Worm (Caenorhabditis elegans) whole organism, young adult: Measurements from ENCODE around the gene srh-42.

Experiments
- B0019.2 ChIP-seq: fragments of 200-800 bp; sonication (Bioruptor generic); conservative IDR thresholded peaks from 2 replicates; pipeline ENCODE4 v1.3.6; 2022; ENCODE audit warnings: missing genetic modification reagents, missing genetic modification characterization, missing compliant biosample characterization
- F22D6.2 ChIP-seq: sonication (generic microtip); optimal IDR thresholded peaks from 2 replicates; lab custom pipeline; 2016; ENCODE audit warnings: mild to moderate bottlenecking, missing genetic modification characterization, missing compliant biosample characterization
- F23B12.7 ChIP-seq: sonication (generic microtip); optimal IDR thresholded peaks from 2 replicates; lab custom pipeline; 2017; ENCODE audit warnings: missing genetic modification characterization, mild to moderate bottlenecking, missing compliant biosample characterization, antibody characterized with exemption, moderate library complexity; ENCODE audit not compliant: insufficient read depth
- F55B11.4 ChIP-seq: sonication (generic microtip); optimal IDR thresholded peaks from 2 replicates; lab custom pipeline; 2016; ENCODE audit warnings: missing compliant biosample characterization, missing genetic modification characterization, borderline replicate concordance; ENCODE audit not compliant: insufficient read depth
- F57A8.1 ChIP-seq: fragments of 200-800 bp; sonication (Bioruptor generic); optimal IDR thresholded peaks from 2 replicates; lab custom pipeline; 2018; ENCODE audit warnings: mild to moderate bottlenecking, missing genetic modification characterization, moderate library complexity, missing compliant biosample characterization
- K11D2.4 ChIP-seq: fragments of 200-800 bp; sonication (Bioruptor generic); IDR thresholded peaks from 2 replicates; pipeline ENCODE4 v1.3.6; 2022; ENCODE audit warnings: missing genetic modification reagents, missing genetic modification characterization, missing compliant biosample characterization
- T07F8.4 ChIP-seq: sonication (generic microtip); optimal IDR thresholded peaks from 2 replicates; lab custom pipeline; 2016; ENCODE audit warnings: mild to moderate bottlenecking, missing genetic modification characterization, moderate library complexity, missing compliant biosample characterization
- Y53F4B.3 ChIP-seq: fragments of 200-800 bp; sonication (Bioruptor generic); IDR thresholded peaks from 2 replicates; pipeline ENCODE4 v1.3.6; 2022; ENCODE audit warnings: missing genetic modification reagents, missing genetic modification characterization, missing compliant biosample characterization
- Y56A3A.18 ChIP-seq: fragments of 200-800 bp; sonication (Bioruptor generic); IDR thresholded peaks from 2 replicates; pipeline ENCODE4 v1.3.6; 2022; ENCODE audit warnings: missing genetic modification reagents, missing genetic modification characterization, missing compliant biosample characterization
- Y79H2A.3 ChIP-seq: fragments of 200-800 bp; sonication (Bioruptor generic); conservative IDR thresholded peaks from 2 replicates; pipeline ENCODE4 v1.3.6; 2022; ENCODE audit warnings: missing genetic modification reagents, missing genetic modification characterization, missing compliant biosample characterization
- akir-1 ChIP-seq: fragments of 200-800 bp; sonication (Bioruptor generic); optimal IDR thresholded peaks from 2 replicates; lab custom pipeline; 2018; ENCODE audit warnings: mild to moderate bottlenecking, missing genetic modification characterization, moderate library complexity, missing compliant biosample characterization
- aptf-3 ChIP-seq: fragments of 200-800 bp; sonication (Bioruptor generic); IDR thresholded peaks from 2 replicates; pipeline ENCODE4 v1.3.6; 2022; ENCODE audit warnings: missing genetic modification characterization, missing compliant biosample characterization
- atf-7 ChIP-seq: sonication (generic microtip); optimal IDR thresholded peaks from 2 replicates; lab custom pipeline; 2017; ENCODE audit warnings: mild to moderate bottlenecking, missing genetic modification characterization, missing compliant biosample characterization
- attf-5 ChIP-seq: fragments of 200-800 bp; sonication (Bioruptor generic); optimal IDR thresholded peaks from 2 replicates; lab custom pipeline; 2018; ENCODE audit warnings: mild to moderate bottlenecking, missing genetic modification characterization, missing compliant biosample characterization
- ceh-27 ChIP-seq: fragments of 200-800 bp; sonication (Bioruptor generic); optimal IDR thresholded peaks from 2 replicates; lab custom pipeline; 2018; ENCODE audit warnings: mild to moderate bottlenecking, missing genetic modification characterization, moderate library complexity, missing compliant biosample characterization
- dox-1 ChIP-seq: fragments of 200-800 bp; sonication (Bioruptor generic); IDR thresholded peaks from 2 replicates; pipeline ENCODE4 v1.3.6; 2022; ENCODE audit warnings: missing genetic modification reagents, missing genetic modification characterization, missing compliant biosample characterization
- efl-1 ChIP-seq: fragments of 150-350 bp; optimal IDR thresholded peaks from 2 replicates; lab custom pipeline; 2014; ENCODE audit warnings: missing biosample characterization, missing genetic modification reagents, missing genetic modification characterization
- egl-18 ChIP-seq: fragments of 200-800 bp; sonication (Bioruptor generic); IDR thresholded peaks from 2 replicates; pipeline ENCODE4 v1.3.6; 2022; ENCODE audit warnings: missing genetic modification reagents, missing genetic modification characterization, missing compliant biosample characterization
- ets-4 ChIP-seq: fragments of 200-800 bp; sonication (Bioruptor generic); optimal IDR thresholded peaks from 2 replicates; lab custom pipeline; 2018; ENCODE audit warnings: mild to moderate bottlenecking, missing genetic modification characterization, missing compliant biosample characterization
- lag-1 ChIP-seq: fragments of 200-800 bp; sonication (Bioruptor generic); IDR thresholded peaks from 2 replicates; pipeline ENCODE4 v1.3.6; 2022; ENCODE audit warnings: missing genetic modification reagents, missing genetic modification characterization, missing compliant biosample characterization
- lin-35 ChIP-seq, 3 experiments: fragments of 150-350 bp in 2 of 3; sonication (generic microtip) in 1 of 3; optimal IDR thresholded peaks; 2 replicates each; lab custom pipeline; 2014 to 2018; ENCODE audit warnings: missing biosample characterization in 3 of 3, missing genetic modification characterization in 3 of 3, missing genetic modification reagents in 3 of 3
- lin-40 ChIP-seq: sonication (generic microtip); optimal IDR thresholded peaks from 2 replicates; lab custom pipeline; 2016; ENCODE audit warnings: missing genetic modification characterization, mild to moderate bottlenecking, missing compliant biosample characterization, missing genotype, missing genetic modification reagents
- lin-54 ChIP-seq: fragments of 200-800 bp; sonication (Bioruptor generic); optimal IDR thresholded peaks from 2 replicates; lab custom pipeline; 2018; ENCODE audit warnings: mild to moderate bottlenecking, missing genetic modification characterization, missing compliant biosample characterization
- mcd-1 ChIP-seq: fragments of 200-800 bp; sonication (Bioruptor generic); IDR thresholded peaks from 2 replicates; pipeline ENCODE4 v1.3.6; 2022; ENCODE audit warnings: missing genetic modification reagents, missing genetic modification characterization, missing compliant biosample characterization
- nfya-1 ChIP-seq: sonication (generic microtip); optimal IDR thresholded peaks from 2 replicates; lab custom pipeline; 2017; ENCODE audit warnings: antibody characterized with exemption, missing compliant biosample characterization, missing genetic modification characterization, borderline replicate concordance; ENCODE audit not compliant: insufficient read depth
- nhr-179 ChIP-seq: sonication (generic microtip); optimal IDR thresholded peaks from 2 replicates; lab custom pipeline; 2016; ENCODE audit warnings: mild to moderate bottlenecking, missing genetic modification characterization, missing compliant biosample characterization
- nhr-80 ChIP-seq: sonication (generic microtip); optimal IDR thresholded peaks from 2 replicates; lab custom pipeline; 2016; ENCODE audit warnings: missing genetic modification characterization, missing compliant biosample characterization
- pha-4 ChIP-seq: fragments of 150-350 bp; sonication (generic microtip); optimal IDR thresholded peaks from 2 replicates; lab custom pipeline; 2014; ENCODE audit warnings: missing biosample characterization, missing genetic modification reagents, missing genetic modification characterization
- repo-1 ChIP-seq: sonication (generic microtip); optimal IDR thresholded peaks from 2 replicates; lab custom pipeline; 2017; ENCODE audit warnings: mild to moderate bottlenecking, missing genetic modification characterization, missing compliant biosample characterization
- snpc-1.1 ChIP-seq: sonication (generic microtip); optimal IDR thresholded peaks from 2 replicates; lab custom pipeline; 2017; ENCODE audit warnings: missing genetic modification characterization, mild to moderate bottlenecking, missing compliant biosample characterization, antibody characterized with exemption, moderate library complexity, missing genotype, missing genetic modification reagents; ENCODE audit not compliant: insufficient read depth
- snpc-1.3 ChIP-seq: sonication (generic microtip); optimal IDR thresholded peaks from 2 replicates; lab custom pipeline; 2017; ENCODE audit warnings: missing genetic modification characterization, mild to moderate bottlenecking, missing compliant biosample characterization, antibody characterized with exemption, moderate library complexity, missing genotype, missing genetic modification reagents; ENCODE audit not compliant: insufficient read depth
- snpc-4 ChIP-seq, 5 experiments: fragments of 150-350 bp in 1 of 5; sonication (generic microtip) in 4 of 5; optimal IDR thresholded peaks; 2 replicates each; lab custom pipeline; 2014 to 2018; ENCODE audit warnings: missing genetic modification characterization in 5 of 5, missing biosample characterization in 3 of 5, antibody characterized with exemption in 2 of 5, mild to moderate bottlenecking in 2 of 5, missing compliant biosample characterization in 2 of 5, missing genotype in 2 of 5, moderate library complexity in 2 of 5, missing genetic modification reagents in 1 of 5
- zfh-2 ChIP-seq: fragments of 200-800 bp; sonication (Bioruptor generic); conservative IDR thresholded peaks from 2 replicates; pipeline ENCODE4 v1.3.6; 2022; ENCODE audit warnings: missing genetic modification reagents, missing genetic modification characterization, missing compliant biosample characterization
- ztf-18 ChIP-seq: sonication (generic microtip); optimal IDR thresholded peaks from 2 replicates; lab custom pipeline; 2016; ENCODE audit warnings: missing genotype, mild to moderate bottlenecking, missing genetic modification characterization, missing compliant biosample characterization
- ztf-22 ChIP-seq: fragments of 200-800 bp; sonication (Bioruptor generic); optimal IDR thresholded peaks from 2 replicates; lab custom pipeline; 2018; ENCODE audit warnings: mild to moderate bottlenecking, missing genetic modification characterization, moderate library complexity, missing compliant biosample characterization
- ztf-3 ChIP-seq: fragments of 200-800 bp; sonication (Bioruptor generic); optimal IDR thresholded peaks from 2 replicates; lab custom pipeline; 2018; ENCODE audit warnings: mild to moderate bottlenecking, missing genetic modification characterization, missing compliant biosample characterization

srh-42 gene

ce11 chrII:14249489-14249888 lies 39.4 kb downstream of the srh-42 start (continued):
- TF ChIP-seq atf-7 (tag; lab: Kevin White, UChicago) (no peak), lin-54 (GFP tag; lab: Kevin White, UChicago) (peak; percentile 42), aptf-3 (GFP tag; lab: Robert Waterston, UW) (no peak), B0019.2 (GFP tag; lab: Robert Waterston, UW) (no peak), egl-18 (GFP tag; lab: Robert Waterston, UW) (0 out of 2 replicates have a peak, but pooled peaks have one; percentile 44), ztf-22 (GFP tag; lab: Kevin White, UChicago) (no peak), nhr-80 (tag; lab: Kevin White, UChicago) (peak; percentile 42), Y56A3A.18 (0 out of 2 replicates have a peak, but pooled peaks have one; percentile 24), Y79H2A.3 (GFP tag; lab: Robert Waterston, UW) (no peak), K11D2.4 (GFP tag; lab: Robert Waterston, UW) (no peak), F55B11.4 (tag; lab: Kevin White, UChicago) (no peak), akir-1 (GFP tag; lab: Kevin White, UChicago) (no peak), ztf-18 (tag; lab: Kevin White, UChicago) (no peak), ceh-27 (GFP tag; lab: Kevin White, UChicago) (no peak), snpc-4 (GFP tag; optimal IDR thresholded peaks at IDR 0.05; lab: Kevin White, UChicago) (no peak), snpc-4 (tag; optimal IDR thresholded peaks at IDR 0.05; lab: Kevin White, UChicago) (peak in 1 of 4 experiments; percentile 19), F23B12.7 (no peak), F57A8.1 (no peak), ets-4 (GFP tag; lab: Kevin White, UChicago) (no peak), F22D6.2 (tag; lab: Kevin White, UChicago) (no peak), snpc-1.1 (no peak), nhr-179 (tag; lab: Kevin White, UChicago) (no peak), pha-4 (tag; lab: Kevin White, UChicago) (no peak), lag-1 (GFP tag; lab: Robert Waterston, UW) (no peak), Y53F4B.3 (GFP tag; lab: Robert Waterston, UW) (no peak), zfh-2 (GFP tag; lab: Robert Waterston, UW) (peak; percentile 46; the same call in 1 of the 2 replicates), lin-40 (tag; lab: Kevin White, UChicago) (peak; percentile 15), efl-1 (GFP tag; lab: Kevin White, UChicago) (no peak), dox-1 (GFP tag; lab: Robert Waterston, UW) (peak; percentile 26; the same call in 1 of the 2 replicates), lin-35 (GFP tag; optimal IDR thresholded peaks at IDR 0.05; lab: Kevin White, UChicago) (peak in 1 of 3 experiments; percentile 0), ztf-3 (no peak), nfya-1 (tag; lab: Kevin White, UChicago) (no peak), T07F8.4 (no peak), attf-5 (GFP tag; lab: Kevin White, UChicago) (peak; percentile 48), snpc-1.3 (tag; lab: Kevin White, UChicago) (no peak), mcd-1 (GFP tag; lab: Robert Waterston, UW) (peak; percentile 43; the same call in 1 of the 2 replicates), repo-1 (tag; lab: Kevin White, UChicago) (no peak)
